Worm (Caenorhabditis elegans): ENCODE data around the gene str-83.

ce11 chrV:3929099-3929498 is 48.0 kb upstream of the str-83 start, which contains the start of gene srx-64:
- TF ChIP-seq sptf-1 (tag; optimal IDR thresholded peaks at IDR 0.05): no peak
- TF ChIP-seq ztf-11 (tag; optimal IDR thresholded peaks at IDR 0.05): no peak
- TF ChIP-seq swsn-7 (tag; optimal IDR thresholded peaks at IDR 0.05): no peak
- no peak for TF ChIP-seq unc-62 (GFP tag; optimal IDR thresholded peaks at IDR 0.05)
- no peak for TF ChIP-seq nhr-71 (tag; optimal IDR thresholded peaks at IDR 0.05)
- no peak for TF ChIP-seq ama-1 (optimal IDR thresholded peaks at IDR 0.05)
- TF ChIP-seq elt-3 (tag; optimal IDR thresholded peaks at IDR 0.05): no peak
- TF ChIP-seq ces-1 (GFP tag; optimal IDR thresholded peaks at IDR 0.05): no peak
- TF ChIP-seq egl-27 (tag; optimal IDR thresholded peaks at IDR 0.05): no peak
- no peak for TF ChIP-seq fkh-10 (GFP tag; optimal IDR thresholded peaks at IDR 0.05)
- TF ChIP-seq ztf-4 (tag; optimal IDR thresholded peaks at IDR 0.05): no peak
- TF ChIP-seq snpc-4 (tag; optimal IDR thresholded peaks at IDR 0.05): no peak
- no peak for TF ChIP-seq aly-2 (tag; optimal IDR thresholded peaks at IDR 0.05)

Data from whole organism, L1 larva.